Worm (Caenorhabditis elegans) whole organism, dauer: Measurements from ENCODE around the gene repo-1.

Experiments
- unc-62 ChIP-seq: sonication (generic microtip); optimal IDR thresholded peaks from 2 replicates; lab custom pipeline; 2017; ENCODE audit warnings: missing biosample characterization, missing genetic modification reagents, missing genetic modification characterization

The repo-1 gene

ce11 chrIV:12068590-12068989 lies 15.7 kb upstream of the repo-1 start, which contains the start of gene bath-37:
Gene bath-37, plus strand, starts transcription at chrIV:12068890.
- TF ChIP-seq unc-62 (GFP tag; lab: Kevin White, UChicago), result no peak

- TF ChIP-seq unc-62 (GFP tag; lab: Kevin White, UChicago), result no peak
Measured at ce11 chrIV:12075497-12075896, 8.8 kb upstream of the repo-1 start, which contains the start of gene K08E4.7. Gene K08E4.7, plus strand, starts transcription at chrIV:12075797.

ce11 chrIV:12078112-12078812 lies 6.0 kb upstream of the repo-1 start, which contains the start of gene tmed-1:
Gene tmed-1, minus strand, starts transcription at chrIV:12078162.
- no peak for TF ChIP-seq unc-62 (GFP tag; lab: Kevin White, UChicago)

ce11 chrIV:12078907-12079523 lies 5.3 kb upstream of the repo-1 start, which contains the start of gene lex-1:
Gene lex-1, plus strand, starts transcription at chrIV:12079473.
- no peak for TF ChIP-seq unc-62 (GFP tag; lab: Kevin White, UChicago)

- TF ChIP-seq unc-62 (GFP tag; lab: Kevin White, UChicago), result no peak
Measured at ce11 chrIV:12080807-12081206, 3.5 kb upstream of the repo-1 start.

- TF ChIP-seq unc-62 (GFP tag; lab: Kevin White, UChicago), result no peak
Measured at ce11 chrIV:12084587-12084986, 309 bp downstream of the repo-1 start.

ce11 chrIV:12085120-12085519 lies 842 bp downstream of the repo-1 start, which contains the start of gene rbm-34:
Gene rbm-34, plus strand, starts transcription at chrIV:12085420.
- no peak for TF ChIP-seq unc-62 (GFP tag; lab: Kevin White, UChicago)

- no peak for TF ChIP-seq unc-62 (GFP tag; lab: Kevin White, UChicago)
Measured at ce11 chrIV:12086498-12086897, 2.2 kb downstream of the repo-1 start.

- no peak for TF ChIP-seq unc-62 (GFP tag; lab: Kevin White, UChicago)
Measured at ce11 chrIV:12088898-12089297, 4.6 kb downstream of the repo-1 start.

ce11 chrIV:12089551-12089950 lies 5.3 kb downstream of the repo-1 start, which contains the start of gene F11A10.6:
Gene F11A10.6, minus strand, starts transcription at chrIV:12089651.
- TF ChIP-seq unc-62 (GFP tag; lab: Kevin White, UChicago), result no peak

ce11 chrIV:12092113-12092512 lies 7.8 kb downstream of the repo-1 start, which contains the start of gene mig-32:
Gene mig-32, minus strand, starts transcription at chrIV:12092213.
- no peak for TF ChIP-seq unc-62 (GFP tag; lab: Kevin White, UChicago)

- no peak for TF ChIP-seq unc-62 (GFP tag; lab: Kevin White, UChicago)
Measured at ce11 chrIV:12093384-12093783, 9.1 kb downstream of the repo-1 start, which contains the start of gene cpsf-4. Gene cpsf-4, minus strand, starts transcription at chrIV:12093445.

- no peak for TF ChIP-seq unc-62 (GFP tag; lab: Kevin White, UChicago)
Measured at ce11 chrIV:12093819-12094218, 9.5 kb downstream of the repo-1 start, which contains the start of gene F11A10.5. Gene F11A10.5, plus strand, starts transcription at chrIV:12094119.

ce11 chrIV:12096479-12096878 lies 12.2 kb downstream of the repo-1 start, which contains the start of gene mon-2:
Gene mon-2, plus strand, starts transcription at chrIV:12096779.
- TF ChIP-seq unc-62 (GFP tag; lab: Kevin White, UChicago), result no peak

ce11 chrIV:12105558-12105957 lies 21.3 kb downstream of the repo-1 start, which contains the start of gene M18.3:
Gene M18.3, plus strand, starts transcription at chrIV:12105858.
- TF ChIP-seq unc-62 (GFP tag; lab: Kevin White, UChicago), result no peak
